Worm (Caenorhabditis elegans): Measurements from ENCODE around the gene srbc-50.

DNA sequence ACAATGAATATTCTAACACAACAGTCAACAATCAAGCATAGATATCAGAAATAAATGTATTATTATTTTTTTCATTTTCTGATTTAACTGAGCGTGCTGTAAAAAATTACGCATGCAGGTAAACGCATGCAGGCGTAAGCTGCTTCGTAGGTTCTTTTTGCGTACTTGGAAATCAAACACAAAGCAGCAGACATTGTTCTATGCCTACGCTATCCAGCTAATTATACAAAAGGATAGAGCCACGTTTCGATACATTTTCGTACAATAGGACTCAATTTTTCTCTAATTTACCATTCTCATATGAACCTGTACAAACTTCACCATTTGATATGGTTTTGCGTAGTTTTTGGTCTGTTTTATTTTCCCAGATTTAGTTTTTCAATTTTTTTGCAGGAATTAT is 42.3 kb downstream of the srbc-50 start, which contains the start of gene T26E4.3:
- TF ChIP-seq W03F9.2 (tag; optimal IDR thresholded peaks at IDR 0.05): no peak
- TF ChIP-seq dao-5 (tag; optimal IDR thresholded peaks at IDR 0.05): no peak
- no peak for TF ChIP-seq him-1 (tag; optimal IDR thresholded peaks at IDR 0.05)
